Fruit fly (Drosophila melanogaster) whole organism, embryonic: ENCODE data around the gene Zpr1.
A peak's percentile ranks its signal among the peaks of the same experiment; 100 is the strongest.

ENCODE experiments used
- Asciz ChIP-seq: fragments of 200-800 bp; sonication (Bioruptor generic); optimal IDR thresholded peaks from 2 replicates; lab custom pipeline; 2017; ENCODE audit warnings: missing biosample characterization, mild to moderate bottlenecking, missing genetic modification characterization, missing genetic modification reagents
- BtbVII ChIP-seq: fragments of 200-800 bp; sonication (Bioruptor generic); optimal IDR thresholded peaks from 3 replicates; lab custom pipeline; 2017; ENCODE audit warnings: missing biosample characterization, mild to moderate bottlenecking, missing genetic modification characterization
- Bteb2 ChIP-seq: fragments of 200-800 bp; sonication (Bioruptor generic); optimal IDR thresholded peaks from 2 replicates; lab custom pipeline; 2016; ENCODE audit warnings: missing biosample characterization, missing genetic modification characterization
- CG10267 ChIP-seq: fragments of 200-800 bp; sonication (Bioruptor generic); optimal IDR thresholded peaks from 2 replicates; lab custom pipeline; 2018; ENCODE audit warnings: missing biosample characterization, mild to moderate bottlenecking, missing genetic modification characterization, moderate library complexity
- CG11695 ChIP-seq: fragments of 200-800 bp; sonication (Bioruptor generic); IDR thresholded peaks from 3 replicates; pipeline ENCODE4 v1.3.6; 2022; ENCODE audit warnings: missing biosample characterization, missing genetic modification characterization
- CG12071 ChIP-seq: fragments of 200-800 bp; sonication (Bioruptor generic); optimal IDR thresholded peaks from 3 replicates; lab custom pipeline; 2018; ENCODE audit warnings: missing biosample characterization, mild to moderate bottlenecking, missing genetic modification characterization
- CG1233 ChIP-seq: fragments of 200-800 bp; sonication (Bioruptor generic); optimal IDR thresholded peaks from 4 replicates; lab custom pipeline; 2018; ENCODE audit warnings: missing biosample characterization, mild to moderate bottlenecking, missing genetic modification characterization
- CG12659 ChIP-seq: fragments of 200-800 bp; sonication (Bioruptor generic); optimal IDR thresholded peaks from 3 replicates; lab custom pipeline; 2017; ENCODE audit warnings: mild to moderate bottlenecking, missing biosample characterization, missing genetic modification reagents, missing genetic modification characterization
- CG14710 ChIP-seq: fragments of 200-800 bp; sonication (Bioruptor generic); optimal IDR thresholded peaks from 3 replicates; lab custom pipeline; 2019; ENCODE audit warnings: missing biosample characterization, mild to moderate bottlenecking, missing genetic modification characterization, moderate library complexity
- CG1602 ChIP-seq: fragments of 200-800 bp; sonication (Bioruptor generic); optimal IDR thresholded peaks from 3 replicates; lab custom pipeline; 2016; ENCODE audit warnings: missing biosample characterization, missing genetic modification characterization
- CG16863 ChIP-seq: fragments of 200-800 bp; sonication (Bioruptor generic); optimal IDR thresholded peaks from 3 replicates; lab custom pipeline; 2016; ENCODE audit warnings: missing biosample characterization, missing genetic modification characterization
- CG17612 ChIP-seq: fragments of 200-800 bp; sonication (Bioruptor generic); IDR thresholded peaks from 2 replicates; pipeline ENCODE4 v1.3.6; 2022; ENCODE audit warnings: missing biosample characterization, missing genetic modification characterization
- CG17802 ChIP-seq: fragments of 200-800 bp; sonication (Bioruptor generic); optimal IDR thresholded peaks from 2 replicates; lab custom pipeline; 2018; ENCODE audit warnings: missing biosample characterization, mild to moderate bottlenecking, missing genetic modification characterization, moderate library complexity
- CG18476 ChIP-seq: fragments of 200-800 bp; sonication (Bioruptor generic); optimal IDR thresholded peaks from 2 replicates; lab custom pipeline; 2016; ENCODE audit warnings: missing biosample characterization, mild to moderate bottlenecking, missing genetic modification characterization
- CG2116 ChIP-seq: fragments of 200-800 bp; sonication (Bioruptor generic); optimal IDR thresholded peaks from 3 replicates; lab custom pipeline; 2018; ENCODE audit warnings: missing biosample characterization, mild to moderate bottlenecking, missing genetic modification characterization
- CG2202 ChIP-seq: fragments of 200-800 bp; sonication (Bioruptor generic); optimal IDR thresholded peaks from 2 replicates; lab custom pipeline; 2018; ENCODE audit warnings: missing biosample characterization, mild to moderate bottlenecking, missing genetic modification characterization
- CG30403 ChIP-seq: fragments of 200-800 bp; sonication (Bioruptor generic); optimal IDR thresholded peaks from 3 replicates; lab custom pipeline; 2016; ENCODE audit warnings: missing biosample characterization, missing genetic modification characterization
- CG31388 ChIP-seq: fragments of 200-800 bp; sonication (Bioruptor generic); optimal IDR thresholded peaks from 2 replicates; lab custom pipeline; 2016; ENCODE audit warnings: missing biosample characterization, missing genetic modification characterization
- CG4617 ChIP-seq: fragments of 200-800 bp; sonication (Bioruptor generic); optimal IDR thresholded peaks from 3 replicates; lab custom pipeline; 2016; ENCODE audit warnings: missing biosample characterization, missing genetic modification characterization, borderline replicate concordance
- CG6813 ChIP-seq: fragments of 200-800 bp; sonication (Bioruptor generic); optimal IDR thresholded peaks from 2 replicates; lab custom pipeline; 2017; ENCODE audit warnings: missing biosample characterization, missing genetic modification characterization, mild to moderate bottlenecking, moderate library complexity, missing genetic modification reagents
- CoRest ChIP-seq: fragments of 200-800 bp; sonication (Bioruptor generic); optimal IDR thresholded peaks from 3 replicates; lab custom pipeline; 2018; ENCODE audit warnings: missing biosample characterization, mild to moderate bottlenecking, missing genetic modification characterization, moderate library complexity
- Ets65A ChIP-seq: fragments of 200-800 bp; sonication (Bioruptor generic); peaks from one replicate; lab custom pipeline; 2016; ENCODE audit warnings: missing biosample characterization, missing genetic modification characterization
- Fer3 ChIP-seq: fragments of 200-800 bp; sonication (Bioruptor generic); optimal IDR thresholded peaks from 2 replicates; lab custom pipeline; 2018; ENCODE audit warnings: missing biosample characterization, mild to moderate bottlenecking, missing genetic modification characterization, moderate library complexity
- Gug ChIP-seq: fragments of 200-800 bp; sonication (Bioruptor generic); IDR thresholded peaks from 4 replicates; pipeline ENCODE4 v1.3.6; 2022; ENCODE audit warnings: missing biosample characterization, missing genetic modification characterization
- HLH3B ChIP-seq: fragments of 200-800 bp; sonication (Bioruptor generic); IDR thresholded peaks from 2 replicates; pipeline ENCODE4 v1.3.6; 2022; ENCODE audit warnings: missing biosample characterization, missing genetic modification characterization
- Jarid2 ChIP-seq: fragments of 200-800 bp; sonication (Bioruptor generic); optimal IDR thresholded peaks from 3 replicates; lab custom pipeline; 2017; ENCODE audit warnings: mild to moderate bottlenecking, missing biosample characterization, missing genetic modification reagents, missing genetic modification characterization
- Mad ChIP-seq: fragments of 200-800 bp; sonication (Bioruptor generic); optimal IDR thresholded peaks from 2 replicates; lab custom pipeline; 2016; ENCODE audit warnings: missing biosample characterization, missing genetic modification characterization
- Rfx ChIP-seq: fragments of 200-800 bp; sonication (Bioruptor generic); IDR thresholded peaks from 2 replicates; pipeline ENCODE4 v1.3.6; 2022; ENCODE audit warnings: missing biosample characterization, missing genetic modification characterization
- Rx ChIP-seq: fragments of 200-800 bp; sonication (Bioruptor generic); IDR thresholded peaks from 2 replicates; pipeline ENCODE4 v1.3.6; 2022; ENCODE audit warnings: missing biosample characterization, missing genetic modification characterization
- Ssrp ChIP-seq: fragments of 200-800 bp; sonication (Bioruptor generic); optimal IDR thresholded peaks from 2 replicates; lab custom pipeline; 2018; ENCODE audit warnings: missing biosample characterization, mild to moderate bottlenecking, missing genetic modification characterization, moderate library complexity
- cad ChIP-seq: fragments of >200 bp; optimal IDR thresholded peaks from 2 replicates; lab custom pipeline; 2017; ENCODE audit warnings: missing biosample characterization, missing genetic modification characterization
- cato ChIP-seq: fragments of 200-800 bp; sonication (Bioruptor generic); optimal IDR thresholded peaks from 2 replicates; lab custom pipeline; 2016; ENCODE audit warnings: missing biosample characterization, missing genetic modification characterization, borderline replicate concordance
- chinmo ChIP-seq: fragments of 200-800 bp; sonication (Bioruptor generic); IDR thresholded peaks from 4 replicates; pipeline ENCODE4 v1.3.6; 2022; ENCODE audit warnings: missing biosample characterization, missing genetic modification characterization; ENCODE audit not compliant: partially characterized antibody
- chm ChIP-seq: fragments of 200-800 bp; sonication (Bioruptor generic); IDR thresholded peaks from 2 replicates; pipeline ENCODE4 v1.3.6; 2022; ENCODE audit warnings: missing biosample characterization, missing genetic modification characterization
- dati ChIP-seq: fragments of 200-800 bp; sonication (Bioruptor generic); IDR thresholded peaks from 2 replicates; pipeline ENCODE4 v1.3.6; 2022; ENCODE audit warnings: missing biosample characterization, missing genetic modification characterization
- dmrt99B ChIP-seq: fragments of 200-800 bp; sonication (Bioruptor generic); optimal IDR thresholded peaks from 2 replicates; lab custom pipeline; 2018; ENCODE audit warnings: missing biosample characterization, mild to moderate bottlenecking, missing genetic modification characterization, moderate library complexity
- eyg ChIP-seq: fragments of 200-800 bp; sonication (Bioruptor generic); optimal IDR thresholded peaks from 3 replicates; lab custom pipeline; 2016; ENCODE audit warnings: missing biosample characterization, missing genetic modification characterization
- ind ChIP-seq: fragments of 200-800 bp; sonication (Bioruptor generic); optimal IDR thresholded peaks from 3 replicates; lab custom pipeline; 2016; ENCODE audit warnings: missing biosample characterization, missing genetic modification characterization
- maf-S ChIP-seq: fragments of 200-800 bp; sonication (Bioruptor generic); optimal IDR thresholded peaks from 2 replicates; lab custom pipeline; 2016; ENCODE audit warnings: missing biosample characterization, missing genetic modification characterization
- mam ChIP-seq: fragments of 200-800 bp; sonication (Bioruptor generic); optimal IDR thresholded peaks from 3 replicates; lab custom pipeline; 2016; ENCODE audit warnings: missing biosample characterization, missing genetic modification characterization
- odd ChIP-seq: fragments of 200-800 bp; sonication (Bioruptor generic); optimal IDR thresholded peaks from 2 replicates; lab custom pipeline; 2017; ENCODE audit warnings: missing biosample characterization, mild to moderate bottlenecking, missing genetic modification characterization
- ranshi ChIP-seq: fragments of 200-800 bp; sonication (Bioruptor generic); IDR thresholded peaks from 2 replicates; pipeline ENCODE4 v1.3.6; 2022; ENCODE audit warnings: missing biosample characterization, missing genetic modification characterization
- sd ChIP-seq: fragments of 200-800 bp; sonication (Bioruptor generic); optimal IDR thresholded peaks from 3 replicates; lab custom pipeline; 2018; ENCODE audit warnings: missing biosample characterization, mild to moderate bottlenecking, missing genetic modification characterization, moderate library complexity
- sna ChIP-seq: fragments of 200-800 bp; sonication (Bioruptor generic); IDR thresholded peaks from 2 replicates; pipeline ENCODE4 v1.3.6; 2022; ENCODE audit warnings: missing biosample characterization, missing genetic modification characterization; ENCODE audit not compliant: partially characterized antibody
- sqz ChIP-seq: fragments of 200-800 bp; sonication (Bioruptor generic); optimal IDR thresholded peaks from 3 replicates; lab custom pipeline; 2018; ENCODE audit warnings: missing biosample characterization, mild to moderate bottlenecking, missing genetic modification characterization
- tin ChIP-seq: fragments of 200-800 bp; sonication (Bioruptor generic); optimal IDR thresholded peaks from 3 replicates; lab custom pipeline; 2016; ENCODE audit warnings: missing biosample characterization, missing genetic modification characterization
- wor ChIP-seq: fragments of 200-800 bp; sonication (Bioruptor generic); IDR thresholded peaks from 2 replicates; pipeline ENCODE4 v1.3.6; 2022; ENCODE audit warnings: missing biosample characterization, missing genetic modification characterization
- zen ChIP-seq: fragments of 200-800 bp; sonication (Bioruptor generic); optimal IDR thresholded peaks from 3 replicates; lab custom pipeline; 2018; ENCODE audit warnings: missing biosample characterization, mild to moderate bottlenecking, missing genetic modification characterization, moderate library complexity
- zfh2 ChIP-seq: fragments of 200-800 bp; sonication (Bioruptor generic); optimal IDR thresholded peaks from 2 replicates; lab custom pipeline; 2016; ENCODE audit warnings: missing biosample characterization, missing genetic modification characterization

The Zpr1 gene

dm6 chrX:9118961-9119633 is 42.8 kb downstream of the Zpr1 start (continued):
- TF ChIP-seq CG1233 (GFP tag; lab: Kevin White, UChicago) (peak; percentile 21), CG17802 (tag; lab: Kevin White, UChicago) (no peak), CG17612 (no peak), zen (tag; lab: Kevin White, UChicago) (no peak), cato (no peak), CG31388 (GFP tag; lab: Kevin White, UChicago) (no peak), maf-S (GFP tag; lab: Kevin White, UChicago) (no peak), CG30403 (GFP tag; lab: Kevin White, UChicago) (no peak), CG18476 (no peak), zfh2 (no peak), CG4617 (GFP tag; lab: Kevin White, UChicago) (no peak), CG6813 (GFP tag; lab: Kevin White, UChicago) (peak; percentile 14), sd (tag; lab: Kevin White, UChicago) (no peak), chinmo (GFP tag; lab: Robert Waterston, UW) (0 out of 4 replicates have a peak, but pooled peaks have one; percentile 49), ranshi (GFP tag; lab: Robert Waterston, UW) (0 out of 2 replicates have a peak, but pooled peaks have one; percentile 13), sna (no peak), sqz (peak; percentile 31), CG11695 (GFP tag; lab: Robert Waterston, UW) (0 out of 3 replicates have a peak, but pooled peaks have one; percentile 43), Rx (GFP tag; lab: Robert Waterston, UW) (no peak), Rfx (0 out of 2 replicates have a peak, but pooled peaks have one; percentile 15), CG12659 (GFP tag; lab: Kevin White, UChicago) (no peak), dati (GFP tag; lab: Robert Waterston, UW) (no peak), HLH3B (GFP tag; lab: Robert Waterston, UW) (0 out of 2 replicates have a peak, but pooled peaks have one; percentile 48), CG2116 (GFP tag; lab: Kevin White, UChicago) (no peak), dmrt99B (peak; percentile 76), tin (GFP tag; lab: Kevin White, UChicago) (peak; percentile 35), ind (peak; percentile 49), BtbVII (peak; percentile 37), CoRest (tag; lab: Kevin White, UChicago) (no peak), mam (GFP tag; lab: Kevin White, UChicago) (no peak), CG2202 (no peak), Gug (no peak), Ssrp (tag; lab: Kevin White, UChicago) (no peak), CG14710 (peak; percentile 47), Asciz (GFP tag; lab: Kevin White, UChicago) (peak; percentile 22), odd (GFP tag; lab: Kevin White, UChicago) (no peak), chm (GFP tag; lab: Robert Waterston, UW) (0 out of 2 replicates have a peak, but pooled peaks have one; percentile 30), wor (GFP tag; lab: Robert Waterston, UW) (no peak), CG16863 (GFP tag; lab: Kevin White, UChicago) (no peak), CG10267 (tag; lab: Kevin White, UChicago) (peak; percentile 16), eyg (GFP tag; lab: Kevin White, UChicago) (no peak), CG12071 (GFP tag; lab: Kevin White, UChicago) (no peak), Bteb2 (GFP tag; lab: Kevin White, UChicago) (no peak), Jarid2 (GFP tag; lab: Kevin White, UChicago) (no peak), cad (GFP tag; lab: Kevin White, UChicago) (no peak), Ets65A (GFP tag; lab: Kevin White, UChicago) (no peak), Mad (no peak), CG1602 (GFP tag; lab: Kevin White, UChicago) (no peak), Fer3 (tag; lab: Kevin White, UChicago) (peak; percentile 33)
